Worm (Caenorhabditis elegans): ENCODE measurements around the gene F07G6.5.

- TF ChIP-seq unc-62 (GFP tag; optimal IDR thresholded peaks at IDR 0.05): no peak
- no peak for TF ChIP-seq mab-9 (GFP tag; IDR thresholded peaks at IDR 0.05)
- TF ChIP-seq pqm-1 (tag; optimal IDR thresholded peaks at IDR 0.05): no peak
- TF ChIP-seq nhr-237 (tag; optimal IDR thresholded peaks at IDR 0.05): no peak
- no peak for TF ChIP-seq egl-13 (tag; optimal IDR thresholded peaks at IDR 0.05)
Observed at ce11 chrX:1706538-1706937, at the start of gene F07G6.5.
